Worm (Caenorhabditis elegans) whole organism, late embryonic: ENCODE data around the gene C15H9.2.

Experiments used
- C08G9.2 ChIP-seq: sonication (generic microtip); optimal IDR thresholded peaks from 2 replicates; lab custom pipeline; 2016; ENCODE audit warnings: mild to moderate bottlenecking, missing genetic modification characterization, moderate library complexity, missing compliant biosample characterization
- C38D4.7 ChIP-seq: fragments of 200-800 bp; sonication (Bioruptor generic); optimal IDR thresholded peaks from 2 replicates; lab custom pipeline; 2018; ENCODE audit warnings: mild to moderate bottlenecking, missing genetic modification characterization, moderate library complexity, missing compliant biosample characterization
- ceh-22 ChIP-seq: sonication (generic microtip); optimal IDR thresholded peaks from 2 replicates; lab custom pipeline; 2017; ENCODE audit warnings: missing biosample characterization, missing genetic modification characterization
- ceh-34 ChIP-seq: sonication (generic microtip); optimal IDR thresholded peaks from 2 replicates; lab custom pipeline; 2016; ENCODE audit warnings: mild to moderate bottlenecking, missing genetic modification characterization, missing compliant biosample characterization
- ceh-48 ChIP-seq: sonication (generic microtip); optimal IDR thresholded peaks from 2 replicates; lab custom pipeline; 2016; ENCODE audit warnings: missing genetic modification characterization, inconsistent platforms, missing compliant biosample characterization
- dmd-4 ChIP-seq: sonication (generic microtip); optimal IDR thresholded peaks from 2 replicates; lab custom pipeline; 2016; ENCODE audit warnings: borderline replicate concordance, missing genetic modification characterization, missing compliant biosample characterization
- elt-2 ChIP-seq: sonication (generic microtip); optimal IDR thresholded peaks from 2 replicates; lab custom pipeline; 2016; ENCODE audit warnings: missing genetic modification reagents, missing genetic modification characterization, missing compliant biosample characterization
- gmeb-2 ChIP-seq: sonication (generic microtip); optimal IDR thresholded peaks from 2 replicates; lab custom pipeline; 2016; ENCODE audit warnings: missing genetic modification characterization, inconsistent platforms, missing compliant biosample characterization
- hlh-30 ChIP-seq: sonication (generic microtip); optimal IDR thresholded peaks from 2 replicates; lab custom pipeline; 2017; ENCODE audit warnings: antibody characterized with exemption, missing genetic modification characterization, missing compliant biosample characterization; ENCODE audit not compliant: insufficient read depth
- lim-6 ChIP-seq: sonication (generic microtip); optimal IDR thresholded peaks from 2 replicates; lab custom pipeline; 2016; ENCODE audit warnings: missing genetic modification characterization, missing compliant biosample characterization
- madf-2 ChIP-seq: sonication (generic microtip); optimal IDR thresholded peaks from 2 replicates; lab custom pipeline; 2017; ENCODE audit warnings: missing genetic modification characterization, missing compliant biosample characterization
- rnt-1 ChIP-seq: sonication (generic microtip); optimal IDR thresholded peaks from 2 replicates; lab custom pipeline; 2016; ENCODE audit warnings: missing genetic modification characterization, missing compliant biosample characterization

Gene C15H9.2

DNA sequence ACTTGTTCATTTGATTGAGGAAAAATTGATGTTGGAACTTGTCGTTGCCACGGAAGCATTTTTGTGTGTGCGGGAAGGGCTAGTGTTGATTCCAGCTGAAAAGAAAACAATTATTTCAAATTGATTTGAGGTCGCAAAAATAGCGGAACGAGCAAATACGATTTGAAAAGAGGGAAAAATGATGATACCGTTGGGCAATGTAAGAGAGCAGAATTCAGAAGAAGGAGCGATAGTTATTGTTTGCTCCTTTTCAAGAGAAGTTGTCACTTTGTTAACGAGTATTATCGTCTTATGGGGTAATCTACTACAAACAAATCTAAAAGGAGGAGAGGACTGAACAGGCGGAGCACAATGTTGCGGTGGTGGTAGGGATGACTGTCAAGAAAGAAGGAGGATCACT lies 42.1 kb downstream of the C15H9.2 start, which contains the start of gene odd-2:
Gene odd-2 (minus strand): TSS at position 101 of the 400 bp plus-strand sequence.
- TF ChIP-seq ceh-48 (tag; lab: Kevin White, UChicago) (no peak), hlh-30 (tag; lab: Kevin White, UChicago) (no peak), dmd-4 (tag; lab: Kevin White, UChicago) (no peak)

ce11 chrX:6162037-6162436 lies 43.7 kb downstream of the C15H9.2 start:
- TF ChIP-seq C38D4.7 (GFP tag; lab: Kevin White, UChicago), result no peak
- no peak for TF ChIP-seq gmeb-2 (tag; lab: Kevin White, UChicago)

- no peak for TF ChIP-seq C08G9.2
- no peak for TF ChIP-seq rnt-1 (tag; lab: Kevin White, UChicago)
- no peak for TF ChIP-seq ceh-22 (tag; lab: Kevin White, UChicago)
- no peak for TF ChIP-seq lim-6
- TF ChIP-seq ceh-34 (tag; lab: Kevin White, UChicago), result no peak
Measured at ce11 chrX:6167376-6167775, 49.0 kb downstream of the C15H9.2 start.

- TF ChIP-seq elt-2 (tag; lab: Kevin White, UChicago) (peak; percentile 88), madf-2 (tag; lab: Kevin White, UChicago) (no peak)
Measured at ce11 chrX:6169252-6169651, 50.9 kb downstream of the C15H9.2 start, which contains the start of gene T25B2.2. Gene T25B2.2, plus strand, starts transcription at chrX:6169643.
